Worm (Caenorhabditis elegans) whole organism, L4/young adult: Measurements from ENCODE around the gene ztf-30.

Experiments used
- W03F9.2 ChIP-seq: fragments of 150-350 bp; optimal IDR thresholded peaks from 2 replicates; lab custom pipeline; 2014; ENCODE audit warnings: missing biosample characterization, missing genetic modification characterization
- dao-5 ChIP-seq: sonication (generic microtip); optimal IDR thresholded peaks from 2 replicates; lab custom pipeline; 2016; ENCODE audit warnings: missing genotype, missing genetic modification characterization, moderate library complexity, missing compliant biosample characterization
- him-1 ChIP-seq: sonication (generic microtip); optimal IDR thresholded peaks from 2 replicates; lab custom pipeline; 2016; ENCODE audit warnings: missing genotype, missing genetic modification reagents, missing genetic modification characterization, missing compliant biosample characterization

ztf-30 gene

DNA sequence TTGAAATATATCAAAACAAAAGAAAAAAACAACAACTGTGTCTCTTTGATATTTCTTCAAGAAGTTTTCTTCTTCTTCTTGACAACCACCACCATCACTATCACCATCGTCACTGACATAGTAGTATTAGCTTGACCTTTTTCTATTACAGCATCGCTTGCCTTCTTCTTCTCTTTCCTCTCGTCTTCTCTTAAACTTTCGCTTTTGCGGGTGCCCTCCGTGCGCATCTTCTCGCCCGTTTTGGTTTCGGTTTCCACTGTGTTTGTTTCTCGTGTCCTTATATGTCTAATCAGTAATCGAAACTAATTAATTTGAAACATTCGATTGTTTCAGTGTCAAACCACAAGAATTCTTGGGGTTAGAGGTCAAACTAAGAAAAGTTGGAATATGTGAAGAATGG is 18.3 kb downstream of the ztf-30 start:
- no peak for TF ChIP-seq him-1 (tag; lab: Kevin White, UChicago)
- no peak for TF ChIP-seq W03F9.2 (tag; lab: Kevin White, UChicago)
- TF ChIP-seq dao-5 (tag; lab: Kevin White, UChicago): no peak

DNA sequence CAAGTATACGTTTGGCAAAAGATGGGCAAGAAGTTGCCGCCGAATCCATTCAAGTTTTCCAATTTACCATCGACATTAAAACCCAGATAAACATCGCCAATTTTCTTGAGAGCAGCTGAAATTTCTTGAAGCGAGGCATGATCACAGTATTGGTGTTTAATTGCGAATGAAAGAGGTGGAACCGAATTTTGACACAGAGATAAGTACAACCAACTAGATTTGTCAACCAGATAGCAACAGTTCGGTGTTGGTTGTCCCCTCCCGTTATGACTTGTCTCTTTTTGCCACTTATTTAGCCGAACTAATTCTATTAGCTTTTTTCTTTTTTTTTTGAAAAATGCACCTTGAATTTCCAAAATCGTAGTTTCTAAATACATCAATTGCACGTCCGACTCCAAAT is 19.3 kb downstream of the ztf-30 start:
- no peak for TF ChIP-seq W03F9.2 (tag; lab: Kevin White, UChicago)
- TF ChIP-seq him-1 (tag; lab: Kevin White, UChicago): no peak
- no peak for TF ChIP-seq dao-5 (tag; lab: Kevin White, UChicago)

DNA sequence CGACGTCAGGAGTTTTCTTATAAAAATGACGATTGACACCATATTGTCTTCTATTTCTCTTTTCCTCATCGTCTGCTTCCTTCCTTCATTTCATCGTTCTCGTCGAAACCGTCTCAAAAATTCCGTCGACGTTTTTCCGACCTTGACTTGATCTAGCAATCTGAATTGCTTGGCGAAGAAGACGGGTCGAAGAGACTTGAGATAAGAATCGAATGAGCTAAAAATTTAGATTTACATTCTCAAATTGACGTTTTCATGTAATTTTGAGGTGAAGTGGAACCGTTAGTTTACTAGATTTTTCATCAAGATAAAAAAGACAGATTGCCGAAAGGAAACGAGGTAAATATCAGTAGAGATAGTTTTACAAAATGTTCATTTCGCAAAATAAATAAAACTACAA is 20.1 kb downstream of the ztf-30 start:
- TF ChIP-seq W03F9.2 (tag; lab: Kevin White, UChicago): no peak
- no peak for TF ChIP-seq dao-5 (tag; lab: Kevin White, UChicago)
- no peak for TF ChIP-seq him-1 (tag; lab: Kevin White, UChicago)

DNA sequence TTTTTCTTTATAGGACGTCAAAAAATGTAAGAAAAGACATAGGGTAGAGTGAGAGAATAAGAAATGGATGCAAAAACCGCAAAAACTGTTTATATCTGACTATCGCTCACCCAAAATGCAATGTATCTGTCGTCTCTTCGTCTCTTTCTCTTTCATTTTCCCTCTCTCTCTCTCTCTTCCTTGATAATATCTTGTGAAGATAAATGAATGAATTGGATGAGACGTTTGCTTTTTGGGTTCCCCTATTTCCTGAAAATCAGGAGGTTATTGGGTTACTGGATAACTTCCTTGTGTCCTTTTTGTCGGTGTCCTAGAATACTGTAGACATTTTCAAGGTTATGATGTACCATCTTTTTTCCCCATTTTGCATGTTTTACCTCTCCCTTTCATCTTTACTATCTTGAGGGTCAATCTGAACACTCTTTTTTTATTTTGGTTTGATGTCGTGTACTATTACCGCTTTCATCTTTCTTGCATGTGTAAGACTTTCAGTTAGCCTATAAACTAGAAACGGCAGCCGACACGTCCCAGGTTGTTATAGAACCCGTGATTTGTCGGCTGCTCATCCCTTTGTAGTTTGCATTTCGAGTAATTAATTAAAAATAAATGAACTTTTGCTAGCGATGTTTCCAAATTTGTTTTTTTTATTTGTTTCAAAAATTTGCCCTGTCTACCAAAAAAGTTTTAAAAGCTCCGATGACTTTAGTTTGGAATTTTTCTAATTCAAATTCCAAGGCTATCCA is 22.1 kb downstream of the ztf-30 start:
- TF ChIP-seq dao-5 (tag; lab: Kevin White, UChicago) (no peak), W03F9.2 (tag; lab: Kevin White, UChicago) (no peak), him-1 (tag; lab: Kevin White, UChicago) (no peak)

DNA sequence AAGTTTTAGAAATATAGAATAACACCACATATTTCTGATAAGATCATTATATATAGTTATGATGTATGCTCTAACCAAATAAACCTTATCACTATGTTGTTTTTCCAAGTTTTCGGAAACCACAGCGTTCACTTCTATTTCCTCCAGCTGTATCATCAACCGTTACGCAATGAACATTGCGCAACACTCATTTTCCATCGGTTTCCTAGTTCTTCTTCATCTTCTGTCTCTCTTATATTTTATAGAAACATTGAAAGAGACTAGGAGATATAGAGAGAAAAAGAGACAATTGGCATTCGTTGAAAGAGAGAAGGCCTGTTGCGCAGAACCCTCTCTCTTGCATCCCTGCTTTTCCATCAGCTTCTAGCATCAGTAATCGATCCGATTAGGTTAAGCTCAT is 23.4 kb downstream of the ztf-30 start:
- TF ChIP-seq him-1 (tag; lab: Kevin White, UChicago) (no peak), dao-5 (tag; lab: Kevin White, UChicago) (no peak), W03F9.2 (tag; lab: Kevin White, UChicago) (no peak)

DNA sequence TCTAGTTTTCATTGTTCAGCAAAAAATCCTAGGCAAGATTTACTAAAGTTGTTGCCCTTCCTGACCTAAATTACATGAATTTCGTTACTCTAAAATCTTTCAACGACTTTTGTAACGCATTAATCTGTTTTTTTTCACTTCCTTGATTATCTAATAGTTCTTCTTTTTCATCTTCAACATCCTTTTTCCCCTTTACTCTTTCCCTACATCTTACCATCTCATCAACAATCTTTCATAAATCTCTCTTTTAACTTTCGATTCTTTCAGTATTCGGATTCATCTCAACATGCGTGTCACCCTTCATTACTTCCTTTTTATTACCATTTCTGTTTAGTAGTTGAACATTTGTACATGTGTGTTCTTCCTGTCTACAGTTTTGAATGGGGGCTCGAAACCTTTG is 23.8 kb downstream of the ztf-30 start:
- TF ChIP-seq him-1 (tag; lab: Kevin White, UChicago): no peak
- no peak for TF ChIP-seq dao-5 (tag; lab: Kevin White, UChicago)
- TF ChIP-seq W03F9.2 (tag; lab: Kevin White, UChicago): no peak

DNA sequence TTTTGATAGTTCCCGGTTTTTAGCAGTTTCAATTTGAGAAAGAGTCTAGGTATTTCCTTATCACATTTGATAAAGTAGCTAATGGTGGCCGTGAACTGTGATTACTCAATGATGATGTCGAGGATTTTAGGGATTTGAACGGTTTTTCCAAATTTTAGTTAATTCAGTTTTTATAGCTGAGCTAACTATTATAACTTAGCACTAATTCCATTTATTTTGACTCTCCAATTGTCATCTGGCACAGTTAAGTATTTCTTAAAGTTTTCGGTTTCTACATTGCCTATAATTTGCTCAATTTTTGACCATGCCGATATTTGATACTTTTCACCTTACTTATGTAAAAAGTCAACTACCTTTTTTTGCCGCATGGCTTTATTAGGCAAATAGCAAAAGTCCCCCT is 24.4 kb downstream of the ztf-30 start:
- TF ChIP-seq dao-5 (tag; lab: Kevin White, UChicago) (no peak), him-1 (tag; lab: Kevin White, UChicago) (no peak), W03F9.2 (tag; lab: Kevin White, UChicago) (no peak)

DNA sequence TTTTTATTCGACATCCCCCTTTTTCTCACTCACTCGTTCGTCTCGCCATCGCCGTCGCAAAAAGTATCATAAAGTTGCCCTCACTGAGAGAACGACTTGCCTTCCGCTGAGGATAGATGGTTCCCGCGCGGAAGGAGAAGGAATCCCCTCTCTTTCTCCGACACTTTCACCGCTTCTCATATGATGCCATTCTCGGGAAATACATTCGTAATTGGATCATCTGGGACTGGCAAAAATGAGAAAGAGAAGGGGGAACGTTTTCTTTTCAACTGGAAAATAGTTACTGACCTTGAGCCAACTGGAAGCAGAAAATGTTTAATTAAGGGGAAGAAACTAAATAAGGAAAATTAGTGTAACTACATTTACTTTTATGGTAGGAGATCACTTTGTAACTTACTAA is 25.8 kb downstream of the ztf-30 start:
- TF ChIP-seq W03F9.2 (tag; lab: Kevin White, UChicago) (no peak), him-1 (tag; lab: Kevin White, UChicago) (no peak)

DNA sequence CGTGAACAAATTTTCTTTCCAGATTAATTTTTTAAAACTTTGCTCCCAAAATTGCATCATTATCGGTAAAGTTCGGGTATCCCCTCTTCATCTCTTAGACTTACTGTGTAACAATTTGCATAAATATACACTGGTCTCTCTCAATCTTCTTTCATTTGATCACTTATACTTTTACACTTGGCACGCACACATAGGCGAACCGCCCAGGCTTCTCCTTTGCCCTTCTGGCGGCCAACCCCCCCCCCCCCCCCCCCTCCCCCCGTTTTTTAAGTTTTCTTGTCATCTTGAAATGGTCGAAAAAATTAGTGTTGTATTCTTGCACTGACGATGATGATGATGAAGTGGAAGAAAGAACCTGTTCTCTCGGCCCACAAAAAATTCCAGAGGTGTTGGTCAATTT is 27.4 kb downstream of the ztf-30 start:
- TF ChIP-seq dao-5 (tag; lab: Kevin White, UChicago): no peak
- TF ChIP-seq him-1 (tag; lab: Kevin White, UChicago): no peak
- TF ChIP-seq W03F9.2 (tag; lab: Kevin White, UChicago): no peak

DNA sequence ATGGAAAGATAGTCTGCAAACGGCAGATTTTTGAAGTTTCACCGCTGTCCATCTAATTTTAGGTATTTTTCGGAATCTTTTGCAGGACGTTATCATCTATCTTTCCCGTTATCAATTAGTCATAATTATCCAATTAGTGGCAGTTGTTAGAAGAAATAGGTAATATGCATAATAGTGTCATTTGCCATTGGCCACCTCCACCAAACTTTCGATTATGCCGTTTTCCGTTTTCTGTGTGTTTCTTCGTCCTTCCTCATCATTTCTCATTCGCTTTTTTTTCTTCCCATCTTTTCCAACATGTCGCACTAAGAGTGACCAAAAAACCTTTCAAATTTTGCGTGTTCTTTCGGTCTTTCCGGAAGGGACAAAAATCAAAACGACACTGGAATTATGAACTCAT is 33.3 kb downstream of the ztf-30 start:
- TF ChIP-seq him-1 (tag; lab: Kevin White, UChicago): no peak
- TF ChIP-seq W03F9.2 (tag; lab: Kevin White, UChicago): no peak
- TF ChIP-seq dao-5 (tag; lab: Kevin White, UChicago): no peak

DNA sequence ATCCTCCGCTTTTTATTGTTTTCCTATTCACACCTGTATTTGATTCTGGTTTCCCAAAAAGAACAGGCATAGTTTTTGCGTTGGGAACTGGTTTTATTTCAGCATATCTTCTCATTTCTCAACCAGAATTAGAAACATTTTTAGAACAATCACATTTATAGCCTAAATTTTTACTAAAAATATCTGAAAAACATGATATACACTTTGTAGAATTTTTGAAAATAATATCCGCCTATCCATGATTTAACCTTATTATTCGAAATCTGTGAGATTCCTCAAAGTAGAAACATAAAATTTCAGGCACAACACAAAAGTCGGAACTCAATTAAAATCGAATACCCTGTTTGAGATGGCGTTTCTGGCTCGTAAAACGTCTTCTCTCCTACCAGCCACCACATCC is 36.8 kb downstream of the ztf-30 start, which contains the start of gene acdh-6:
Gene acdh-6, plus strand, starts transcription at position 301 of the 400 bp plus-strand sequence.
- no peak for TF ChIP-seq dao-5 (tag; lab: Kevin White, UChicago)
- TF ChIP-seq W03F9.2 (tag; lab: Kevin White, UChicago): no peak
- no peak for TF ChIP-seq him-1 (tag; lab: Kevin White, UChicago)

DNA sequence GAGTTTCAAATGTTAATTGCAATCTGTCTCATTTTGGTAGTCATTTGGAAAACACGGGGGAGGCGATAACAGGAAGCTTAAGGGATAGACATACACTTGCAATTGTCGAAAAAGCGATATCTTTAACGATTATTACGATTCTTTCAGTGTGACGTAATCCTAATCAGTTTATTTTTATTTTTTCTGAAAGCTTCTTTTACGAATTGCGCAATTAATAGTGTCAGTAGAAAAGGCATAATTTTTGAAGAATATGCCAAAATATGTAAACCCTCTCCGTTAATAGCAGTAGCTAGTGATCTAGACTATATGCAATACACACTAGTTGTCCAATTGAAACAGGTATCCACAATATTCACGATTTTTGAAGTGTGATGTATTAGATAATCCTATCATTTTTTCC is 37.3 kb downstream of the ztf-30 start:
- TF ChIP-seq W03F9.2 (tag; lab: Kevin White, UChicago) (no peak), him-1 (tag; lab: Kevin White, UChicago) (no peak), dao-5 (tag; lab: Kevin White, UChicago) (no peak)

DNA sequence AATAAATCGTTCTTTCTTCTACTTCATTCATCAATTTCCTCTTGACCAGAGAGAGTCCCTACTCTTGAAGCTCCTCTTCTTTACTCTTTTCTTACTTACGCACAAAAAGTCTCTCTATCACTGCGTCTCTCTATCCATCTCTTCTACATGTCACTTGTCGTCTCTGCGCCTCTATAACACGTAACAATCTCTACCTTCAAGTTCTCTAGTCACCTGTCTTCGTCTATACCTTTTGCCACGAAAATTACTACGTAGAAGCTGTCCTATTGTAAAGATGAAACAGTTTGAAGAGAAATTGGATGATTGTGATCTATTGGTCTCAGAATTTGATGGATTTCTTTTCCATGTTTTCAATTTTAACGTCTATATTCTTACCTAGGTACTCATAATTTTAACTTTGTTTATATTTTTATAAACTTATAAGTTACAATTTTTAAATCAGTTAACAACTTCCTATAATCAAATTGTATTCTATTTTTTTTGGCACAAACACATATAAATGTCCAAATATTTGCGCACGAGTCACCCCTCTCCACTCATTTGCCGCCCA is 40.8 kb downstream of the ztf-30 start, which contains the start of gene C02D5.2:
Gene C02D5.2, plus strand, starts transcription at position 500 of the 550 bp plus-strand sequence.
- TF ChIP-seq W03F9.2 (tag; lab: Kevin White, UChicago) (no peak), him-1 (tag; lab: Kevin White, UChicago) (no peak), dao-5 (tag; lab: Kevin White, UChicago) (no peak)

DNA sequence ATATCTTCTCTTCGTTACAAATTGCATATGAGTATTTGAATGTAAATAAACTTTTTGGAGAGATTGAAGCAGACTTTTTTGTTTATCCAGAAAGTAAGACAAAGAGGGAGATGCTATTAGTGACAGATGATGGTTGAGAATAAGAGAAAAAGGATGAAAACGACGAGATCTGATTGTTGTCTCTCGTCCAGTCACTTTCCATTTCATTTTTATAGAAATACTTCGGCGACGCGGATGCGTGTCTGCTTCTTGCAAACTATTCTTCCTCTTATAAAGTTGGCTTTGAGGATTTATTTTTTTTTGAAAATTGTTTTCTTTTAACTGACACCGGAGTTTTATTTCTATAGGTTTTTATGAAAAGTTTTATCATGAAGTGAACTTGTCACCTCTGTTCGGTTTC is 42.0 kb downstream of the ztf-30 start:
- no peak for TF ChIP-seq W03F9.2 (tag; lab: Kevin White, UChicago)
